Worm (Caenorhabditis elegans) whole organism, L2 larva: ENCODE results near the gene T11F8.1.
A peak's percentile ranks its signal among the peaks of the same experiment; 100 is the strongest.

Experiments
- C34F6.9 ChIP-seq: fragments of 150-350 bp; optimal IDR thresholded peaks from 2 replicates; lab custom pipeline; 2014; ENCODE audit warnings: missing biosample characterization, missing genetic modification characterization
- F13H6.1 ChIP-seq: sonication (generic microtip); optimal IDR thresholded peaks from 2 replicates; lab custom pipeline; 2016; ENCODE audit warnings: missing genetic modification characterization, missing compliant biosample characterization
- R02D3.7 ChIP-seq: fragments of 150-350 bp; optimal IDR thresholded peaks from 2 replicates; lab custom pipeline; 2014; ENCODE audit warnings: missing biosample characterization, missing genetic modification characterization
- ZK546.5 ChIP-seq: sonication (generic microtip); optimal IDR thresholded peaks from 2 replicates; lab custom pipeline; 2017; ENCODE audit warnings: missing biosample characterization, missing genetic modification characterization
- ama-1 ChIP-seq: fragments of 150-350 bp; optimal IDR thresholded peaks from 2 replicates; lab custom pipeline; 2018; ENCODE audit warnings: inconsistent platforms
- blmp-1 ChIP-seq: sonication (generic microtip); optimal IDR thresholded peaks from 2 replicates; lab custom pipeline; 2017; ENCODE audit warnings: missing genetic modification characterization, mild to moderate bottlenecking, missing compliant biosample characterization, antibody characterized with exemption, moderate library complexity; ENCODE audit not compliant: insufficient read depth
- ceh-16 ChIP-seq: fragments of 150-350 bp; optimal IDR thresholded peaks from 2 replicates; lab custom pipeline; 2014; ENCODE audit warnings: missing biosample characterization, missing genetic modification characterization
- ceh-82 ChIP-seq: fragments of 150-350 bp; optimal IDR thresholded peaks from 2 replicates; lab custom pipeline; 2014; ENCODE audit warnings: missing biosample characterization, missing genetic modification characterization
- dmd-4 ChIP-seq: sonication (generic microtip); optimal IDR thresholded peaks from 2 replicates; lab custom pipeline; 2017; ENCODE audit warnings: missing biosample characterization, missing genetic modification characterization
- egl-27 ChIP-seq: sonication (generic microtip); optimal IDR thresholded peaks from 3 replicates; lab custom pipeline; 2017; ENCODE audit warnings: missing biosample characterization, missing genetic modification reagents, missing genetic modification characterization
- elt-1 ChIP-seq: fragments of 150-350 bp; optimal IDR thresholded peaks from 2 replicates; lab custom pipeline; 2014; ENCODE audit warnings: missing biosample characterization, missing genetic modification characterization
- gmeb-1 ChIP-seq: fragments of 150-350 bp; optimal IDR thresholded peaks from 2 replicates; lab custom pipeline; 2014; ENCODE audit warnings: missing biosample characterization, missing genetic modification characterization
- lin-13 ChIP-seq: fragments of 150-350 bp; optimal IDR thresholded peaks from 2 replicates; lab custom pipeline; 2014; ENCODE audit warnings: missing biosample characterization, missing genetic modification reagents, missing genetic modification characterization
- mab-5 ChIP-seq: fragments of 150-350 bp; optimal IDR thresholded peaks from 2 replicates; lab custom pipeline; 2014; ENCODE audit warnings: missing biosample characterization, missing genetic modification characterization
- mbf-1 ChIP-seq: sonication (generic microtip); optimal IDR thresholded peaks from 2 replicates; lab custom pipeline; 2017; ENCODE audit warnings: missing biosample characterization, missing genetic modification characterization
- mdl-1 ChIP-seq, 2 experiments: fragments of 150-350 bp in 1 of 2; sonication (generic microtip) in 1 of 2; optimal IDR thresholded peaks; 2 replicates each; lab custom pipeline; 2017; ENCODE audit warnings: missing biosample characterization in 2 of 2, missing genetic modification characterization in 2 of 2
- nhr-10 ChIP-seq: sonication (generic microtip); optimal IDR thresholded peaks from 2 replicates; lab custom pipeline; 2017; ENCODE audit warnings: missing biosample characterization, missing genetic modification characterization
- nhr-12 ChIP-seq: fragments of 150-350 bp; optimal IDR thresholded peaks from 2 replicates; lab custom pipeline; 2014; ENCODE audit warnings: missing biosample characterization, missing genetic modification characterization
- nhr-129 ChIP-seq: fragments of 150-350 bp; optimal IDR thresholded peaks from 2 replicates; lab custom pipeline; 2014; ENCODE audit warnings: missing biosample characterization, missing genetic modification characterization
- nhr-25 ChIP-seq: fragments of 150-350 bp; sonication (generic microtip); optimal IDR thresholded peaks from 3 replicates; lab custom pipeline; 2014; ENCODE audit warnings: missing biosample characterization, missing genetic modification characterization
- nhr-6 ChIP-seq: fragments of 150-350 bp; optimal IDR thresholded peaks from 2 replicates; lab custom pipeline; 2014; ENCODE audit warnings: missing biosample characterization, missing genetic modification characterization
- sem-4 ChIP-seq: fragments of 150-350 bp; optimal IDR thresholded peaks from 2 replicates; lab custom pipeline; 2014; ENCODE audit warnings: missing biosample characterization, missing genetic modification reagents, missing genetic modification characterization
- sma-3 ChIP-seq: sonication (generic microtip); optimal IDR thresholded peaks from 2 replicates; lab custom pipeline; 2016; ENCODE audit warnings: missing genetic modification reagents, missing genetic modification characterization, missing compliant biosample characterization
- sma-9 ChIP-seq, 2 experiments: fragments of 150-350 bp in 1 of 2; sonication (generic microtip) in 1 of 2; optimal IDR thresholded peaks; 2 replicates each; lab custom pipeline; 2014 to 2016; ENCODE audit warnings: missing genetic modification characterization in 2 of 2, mild to moderate bottlenecking in 1 of 2, missing biosample characterization in 1 of 2, missing compliant biosample characterization in 1 of 2, missing genetic modification reagents in 1 of 2, moderate library complexity in 1 of 2
- snpc-4 ChIP-seq: fragments of 150-350 bp; optimal IDR thresholded peaks from 2 replicates; lab custom pipeline; 2014; ENCODE audit warnings: missing biosample characterization, missing genetic modification characterization
- unc-39 ChIP-seq: fragments of 150-350 bp; optimal IDR thresholded peaks from 2 replicates; lab custom pipeline; 2014; ENCODE audit warnings: missing biosample characterization, missing genetic modification characterization
- unc-55 ChIP-seq: fragments of 150-350 bp; sonication (generic microtip); optimal IDR thresholded peaks from 3 replicates; lab custom pipeline; 2014; ENCODE audit warnings: missing biosample characterization, missing genetic modification reagents, missing genetic modification characterization
- zag-1 ChIP-seq: fragments of 150-350 bp; optimal IDR thresholded peaks from 2 replicates; lab custom pipeline; 2014; ENCODE audit warnings: missing biosample characterization, missing genetic modification characterization
- ztf-1 ChIP-seq: fragments of 200-800 bp; sonication (Bioruptor generic); conservative IDR thresholded peaks from 2 replicates; pipeline ENCODE4 v1.3.6; 2022; ENCODE audit warnings: missing genetic modification characterization, missing compliant biosample characterization
- ztf-4 ChIP-seq: fragments of 150-350 bp; optimal IDR thresholded peaks from 2 replicates; lab custom pipeline; 2014; ENCODE audit warnings: missing biosample characterization, missing genetic modification characterization

Gene T11F8.1

DNA sequence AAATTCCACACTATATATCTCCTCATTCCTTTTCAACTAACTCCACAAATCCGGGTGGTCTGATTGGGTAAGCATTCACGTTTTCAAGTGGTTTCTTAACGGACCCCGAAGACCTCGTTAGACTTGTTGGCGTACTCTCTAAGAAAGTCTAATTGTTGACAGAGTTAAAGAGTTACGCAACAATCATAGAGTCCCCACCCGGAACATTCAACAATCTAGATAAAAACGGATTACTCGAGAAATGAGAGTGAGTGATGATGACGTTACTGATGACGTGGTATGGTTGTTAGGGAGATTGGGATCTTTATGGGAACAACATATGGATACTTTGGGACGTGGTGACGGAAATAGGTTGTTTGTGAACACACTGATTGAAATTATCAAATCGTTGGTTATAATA is 23.2 kb downstream of the T11F8.1 start:
- TF ChIP-seq nhr-129 (tag; lab: Kevin White, UChicago), result no peak
- TF ChIP-seq mab-5 (tag; lab: Kevin White, UChicago), result no peak
- TF ChIP-seq sem-4 (tag; lab: Kevin White, UChicago), result no peak
- no peak for TF ChIP-seq ztf-1 (GFP tag; lab: Robert Waterston, UW)
- no peak for TF ChIP-seq nhr-25 (tag; lab: Kevin White, UChicago)
- TF ChIP-seq unc-39 (tag; lab: Kevin White, UChicago), result no peak
- TF ChIP-seq ZK546.5 (tag; lab: Kevin White, UChicago), result no peak
- no peak for TF ChIP-seq dmd-4 (tag; lab: Kevin White, UChicago)
- no peak for TF ChIP-seq snpc-4 (tag; lab: Kevin White, UChicago)
- no peak for TF ChIP-seq ztf-4 (tag; lab: Kevin White, UChicago)
- TF ChIP-seq mbf-1 (tag; lab: Kevin White, UChicago), result no peak
- no peak for TF ChIP-seq nhr-12 (tag; lab: Kevin White, UChicago)
- no peak for TF ChIP-seq F13H6.1 (tag; lab: Kevin White, UChicago)
- TF ChIP-seq nhr-10 (tag; lab: Kevin White, UChicago), result no peak
- TF ChIP-seq nhr-6 (tag; lab: Kevin White, UChicago), result no peak
- TF ChIP-seq sma-3 (GFP tag; lab: Kevin White, UChicago), result no peak
- TF ChIP-seq elt-1, result no peak

DNA sequence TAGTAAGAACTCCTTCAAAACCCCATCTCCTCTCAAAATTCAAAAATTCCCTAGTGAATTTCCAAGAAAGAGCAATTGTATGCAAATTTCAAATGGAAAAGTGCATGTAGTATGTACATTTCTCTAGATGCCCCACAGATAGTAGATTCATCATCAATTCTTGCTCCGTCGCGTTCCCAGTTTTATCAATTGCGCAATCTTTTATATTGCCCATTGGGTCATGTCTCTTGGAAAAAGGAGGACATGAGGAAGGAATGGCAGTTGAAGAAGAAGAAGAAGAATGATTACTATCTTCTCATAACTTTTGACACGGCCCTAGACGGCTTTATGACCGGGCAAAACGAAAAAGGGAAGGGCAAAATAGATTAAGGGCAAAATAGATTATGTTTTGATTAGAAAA is 27.3 kb downstream of the T11F8.1 start:
- no peak for TF ChIP-seq sma-3 (GFP tag; lab: Kevin White, UChicago)
- TF ChIP-seq elt-1, result peak; percentile 20
- TF ChIP-seq zag-1 (tag; lab: Kevin White, UChicago), result peak; percentile 12
- peak; percentile 7 for TF ChIP-seq sma-9 (GFP tag; optimal IDR thresholded peaks at IDR 0.05; lab: Kevin White, UChicago)
- TF ChIP-seq sma-9 (tag; optimal IDR thresholded peaks at IDR 0.05; lab: Kevin White, UChicago), result no peak
- TF ChIP-seq mdl-1 (tag; optimal IDR thresholded peaks at IDR 0.05; lab: Kevin White, UChicago), result no peak
- TF ChIP-seq mab-5 (tag; lab: Kevin White, UChicago), result peak; percentile 71

DNA sequence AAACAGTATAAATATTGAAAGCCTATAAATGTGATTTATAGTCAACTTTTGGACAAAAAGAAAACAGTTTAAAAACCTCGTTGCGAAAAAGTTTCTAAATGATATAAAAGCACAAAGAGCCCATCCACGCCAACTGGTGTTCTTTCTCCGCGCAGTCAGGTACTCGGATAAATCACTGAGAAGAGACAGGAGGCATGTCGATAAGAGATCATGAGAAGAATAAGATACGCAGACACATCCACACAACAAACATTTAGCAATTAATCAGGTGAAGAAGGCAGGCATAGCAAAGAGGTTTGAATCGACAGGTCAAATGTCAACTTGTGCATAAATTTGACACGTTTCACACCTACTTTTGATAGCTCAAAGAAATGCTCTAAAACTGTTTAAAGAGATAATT is 28.4 kb downstream of the T11F8.1 start:
- TF ChIP-seq ztf-4 (tag; lab: Kevin White, UChicago) (no peak), nhr-25 (tag; lab: Kevin White, UChicago) (no peak), C34F6.9 (tag; lab: Kevin White, UChicago) (peak; percentile 4), unc-39 (tag; lab: Kevin White, UChicago) (no peak), sma-3 (GFP tag; lab: Kevin White, UChicago) (no peak), egl-27 (no peak), ceh-82 (tag; lab: Kevin White, UChicago) (no peak), ama-1 (lab: Kevin White, UChicago) (no peak)

DNA sequence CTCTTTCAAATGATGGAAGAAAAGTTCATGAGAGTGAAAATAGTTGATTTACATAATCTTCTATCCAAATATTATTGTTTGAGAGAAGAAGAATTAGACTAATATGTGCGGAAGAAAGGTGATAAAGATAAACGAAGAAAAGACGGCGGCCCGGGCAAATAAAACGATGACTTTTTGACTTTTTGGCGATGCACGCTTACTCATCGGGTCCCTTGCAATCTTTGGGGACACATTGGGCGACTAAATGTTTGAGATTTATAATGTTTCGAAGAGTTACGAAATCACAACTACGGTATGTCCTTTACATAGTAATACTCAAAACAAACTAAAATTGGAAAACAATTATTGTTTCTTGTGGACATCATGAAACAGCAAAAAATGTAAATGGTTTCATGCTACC is 35.4 kb downstream of the T11F8.1 start:
- TF ChIP-seq blmp-1 (tag; lab: Kevin White, UChicago) (no peak), ama-1 (lab: Kevin White, UChicago) (no peak), mab-5 (tag; lab: Kevin White, UChicago) (no peak)

DNA sequence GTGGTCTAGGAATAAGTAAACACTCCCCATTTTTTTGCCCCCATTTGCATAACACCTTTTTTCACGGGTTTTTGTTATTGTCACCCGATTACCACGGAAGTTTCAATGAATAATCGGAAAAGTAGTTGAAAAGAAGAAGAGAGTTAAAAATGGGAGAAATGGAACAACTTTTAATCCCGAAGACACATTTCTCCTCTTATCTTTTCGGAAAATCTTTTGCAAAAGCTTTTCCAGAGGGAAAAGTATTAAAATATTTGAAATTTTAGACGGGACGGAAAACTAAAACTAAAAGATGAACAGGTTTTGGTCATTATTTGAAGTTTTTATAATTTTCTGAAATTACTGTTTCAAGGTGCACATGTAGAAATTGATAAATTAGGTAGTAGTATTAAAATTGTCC is 39.7 kb downstream of the T11F8.1 start:
- TF ChIP-seq lin-13 (GFP tag; lab: Kevin White, UChicago) (no peak), mab-5 (tag; lab: Kevin White, UChicago) (peak; percentile 76), nhr-10 (tag; lab: Kevin White, UChicago) (no peak), ZK546.5 (tag; lab: Kevin White, UChicago) (no peak), R02D3.7 (tag; lab: Kevin White, UChicago) (no peak), ceh-16 (tag; lab: Kevin White, UChicago) (no peak), gmeb-1 (tag; lab: Kevin White, UChicago) (no peak), ztf-4 (tag; lab: Kevin White, UChicago) (no peak), unc-55 (GFP tag; lab: Kevin White, UChicago) (peak; percentile 93)

DNA sequence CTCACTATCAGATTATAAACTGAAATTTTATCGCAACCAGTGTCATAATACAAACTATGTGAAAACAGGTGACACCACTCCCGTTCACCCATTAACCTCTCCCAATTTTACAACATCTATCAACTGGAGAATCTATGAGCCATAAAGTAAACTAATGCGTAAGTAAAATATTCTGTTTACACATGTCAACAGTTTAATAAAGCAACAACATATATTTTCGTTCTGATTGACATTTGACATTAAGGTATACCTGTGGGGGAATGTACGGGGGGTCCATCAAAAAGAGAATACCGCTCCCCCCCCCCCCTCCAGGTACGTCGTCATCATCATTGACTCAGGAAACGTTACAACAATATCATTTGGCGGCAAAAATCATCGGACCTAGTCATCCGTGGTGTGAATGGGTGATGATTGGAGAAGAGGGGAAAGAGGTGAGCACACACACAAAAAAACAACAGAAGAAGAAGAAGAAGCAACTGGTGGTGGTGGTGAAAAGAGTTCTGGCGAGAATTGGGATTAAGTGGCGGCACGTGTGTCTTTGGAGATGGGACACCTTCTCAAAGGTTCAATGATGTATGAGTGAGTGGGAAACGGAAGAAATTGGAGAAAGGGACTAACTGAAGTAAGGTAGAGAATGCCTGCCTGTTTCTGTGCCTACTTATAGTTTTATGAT is 47.5 kb downstream of the T11F8.1 start:
- no peak for TF ChIP-seq lin-13 (GFP tag; lab: Kevin White, UChicago)
- TF ChIP-seq R02D3.7 (tag; lab: Kevin White, UChicago), result no peak
